Fruit fly (Drosophila melanogaster): ENCODE data around the gene mei-41.
A peak's percentile ranks its signal among the peaks of the same experiment; 100 is the strongest.

mei-41 gene

dm6 chrX:16385942-16386392 is 5.5 kb upstream of the mei-41 start (continued):
- peak; percentile 55 for TF ChIP-seq CG12391 (tag; optimal IDR thresholded peaks at IDR 0.05)
- no peak for TF ChIP-seq CG11398 (GFP tag; optimal IDR thresholded peaks at IDR 0.05)
- no peak for TF ChIP-seq btn (GFP tag; optimal IDR thresholded peaks at IDR 0.05)
- TF ChIP-seq CG8359 (GFP tag; optimal IDR thresholded peaks at IDR 0.05; ENCODE audit: borderline replicate concordance), result no peak
- peak; percentile 37 for TF ChIP-seq Fer3 (tag; optimal IDR thresholded peaks at IDR 0.05)
- no peak for TF ChIP-seq zfh1 (GFP tag; IDR thresholded peaks at IDR 0.05)
- peak; percentile 25 for TF ChIP-seq sug (tag; optimal IDR thresholded peaks at IDR 0.05)
- no peak for TF ChIP-seq HLH4C (GFP tag; IDR thresholded peaks at IDR 0.05; ENCODE audit: partially characterized antibody)
- no peak for TF ChIP-seq vnd (GFP tag; IDR thresholded peaks at IDR 0.05; ENCODE audit: partially characterized antibody)
- TF ChIP-seq gce (GFP tag; IDR thresholded peaks at IDR 0.05), result no peak
- TF ChIP-seq CG11456 (GFP tag; IDR thresholded peaks at IDR 0.05), result no peak
- no peak for TF ChIP-seq E2f2 (GFP tag; IDR thresholded peaks at IDR 0.05)
- peak; percentile 45 for TF ChIP-seq gro (GFP tag; optimal IDR thresholded peaks at IDR 0.05)
- TF ChIP-seq fd64A (GFP tag; optimal IDR thresholded peaks at IDR 0.05), result no peak
- TF ChIP-seq ham (GFP tag; IDR thresholded peaks at IDR 0.05), result no peak
- TF ChIP-seq Xbp1 (GFP tag; optimal IDR thresholded peaks at IDR 0.05), result peak; percentile 1
- no peak for TF ChIP-seq CG14667 (GFP tag; IDR thresholded peaks at IDR 0.05)
- TF ChIP-seq ttk (GFP tag; IDR thresholded peaks at IDR 0.05), result no peak
- TF ChIP-seq cwo (GFP tag; optimal IDR thresholded peaks at IDR 0.05), result peak; percentile 56
- peak; percentile 62 for TF ChIP-seq CG7839 (tag; optimal IDR thresholded peaks at IDR 0.05)
- TF ChIP-seq PHDP (tag; optimal IDR thresholded peaks at IDR 0.05), result peak; percentile 24
- 0 out of 2 replicates have a peak, but pooled peaks have one; percentile 23 for TF ChIP-seq Ptx1 (GFP tag; IDR thresholded peaks at IDR 0.05)
- peak; percentile 26 for TF ChIP-seq CHES-1-like (GFP tag; optimal IDR thresholded peaks at IDR 0.05)
- no peak for TF ChIP-seq CrebB (tag; optimal IDR thresholded peaks at IDR 0.05)
- no peak for TF ChIP-seq CG17359 (tag; optimal IDR thresholded peaks at IDR 0.05)
- TF ChIP-seq Atf6 (GFP tag; IDR thresholded peaks at IDR 0.05), result peak; percentile 51; the same call in 1 of the 2 replicates
- no peak for TF ChIP-seq da (GFP tag; optimal IDR thresholded peaks at IDR 0.05)
- TF ChIP-seq fu2 (GFP tag; optimal IDR thresholded peaks at IDR 0.05), result no peak
- TF ChIP-seq ftz-f1 (GFP tag; optimal IDR thresholded peaks at IDR 0.05), result no peak
- TF ChIP-seq CG4730 (GFP tag; IDR thresholded peaks at IDR 0.05), result no peak
- TF ChIP-seq Atf3 (GFP tag; optimal IDR thresholded peaks at IDR 0.05), result no peak
- no peak for TF ChIP-seq sima (GFP tag; optimal IDR thresholded peaks at IDR 0.05)
- TF ChIP-seq CG31441 (GFP tag; IDR thresholded peaks at IDR 0.05), result peak; percentile 58; the same call in 1 of the 2 replicates
- TF ChIP-seq NK7.1 (GFP tag; optimal IDR thresholded peaks at IDR 0.05), result no peak
- TF ChIP-seq tna (GFP tag; IDR thresholded peaks at IDR 0.05; ENCODE audit: partially characterized antibody), result no peak
- no peak for TF ChIP-seq abd-A (tag; optimal IDR thresholded peaks at IDR 0.05)
- no peak for TF ChIP-seq pzg (GFP tag; optimal IDR thresholded peaks at IDR 0.05)
- peak; percentile 5 for TF ChIP-seq CG10979 (tag; optimal IDR thresholded peaks at IDR 0.05)
- no peak for TF ChIP-seq bbx (GFP tag; IDR thresholded peaks at IDR 0.05; ENCODE audit: partially characterized antibody)
- no peak for TF ChIP-seq CG14441 (GFP tag; IDR thresholded peaks at IDR 0.05)
- TF ChIP-seq CG6683 (GFP tag; optimal IDR thresholded peaks at IDR 0.05), result no peak
- no peak for TF ChIP-seq unc-4 (GFP tag; IDR thresholded peaks at IDR 0.05; ENCODE audit: partially characterized antibody)
- peak; percentile 34 for TF ChIP-seq odd (GFP tag; optimal IDR thresholded peaks at IDR 0.05)
- TF ChIP-seq CG4854 (GFP tag; optimal IDR thresholded peaks at IDR 0.05), result no peak
- no peak for TF ChIP-seq zen (tag; optimal IDR thresholded peaks at IDR 0.05)
- TF ChIP-seq scrt (GFP tag; optimal IDR thresholded peaks at IDR 0.05), result no peak
- no peak for TF ChIP-seq wor (GFP tag; IDR thresholded peaks at IDR 0.05)
- TF ChIP-seq Awh (GFP tag; IDR thresholded peaks at IDR 0.05), result no peak
- no peak for TF ChIP-seq chm (GFP tag; IDR thresholded peaks at IDR 0.05)
- TF ChIP-seq CG15269 (tag; optimal IDR thresholded peaks at IDR 0.05), result peak; percentile 45
- TF ChIP-seq CG3407 (GFP tag; optimal IDR thresholded peaks at IDR 0.05), result no peak

All from whole organism, embryonic.